Worm (Caenorhabditis elegans): Measurements from ENCODE around the gene F58B4.7.
A peak's percentile ranks its signal among the peaks of the same experiment; 100 is the strongest.

The F58B4.7 gene

ce11 chrV:10897172-10897571, 26.0 kb downstream of the F58B4.7 start (continued):
- TF ChIP-seq F10E7.11 (tag; optimal IDR thresholded peaks at IDR 0.05) (peak; percentile 87), T26A5.8 (tag; optimal IDR thresholded peaks at IDR 0.05) (peak; percentile 38), ztf-28 (GFP tag; IDR thresholded peaks at IDR 0.05) (peak; percentile 93), aptf-2 (GFP tag; conservative IDR thresholded peaks at IDR 0.05) (0 out of 2 replicates have a peak, but pooled peaks have one; percentile 21), F39B2.1 (GFP tag; IDR thresholded peaks at IDR 0.05) (peak; percentile 94), him-1 (tag; optimal IDR thresholded peaks at IDR 0.05) (peak; percentile 95), egl-44 (GFP tag; IDR thresholded peaks at IDR 0.05) (peak; percentile 70; the same call in 1 of the 2 replicates), F57A8.1 (GFP tag; optimal IDR thresholded peaks at IDR 0.05) (no peak), F52B5.7 (tag; optimal IDR thresholded peaks at IDR 0.05) (peak; percentile 87), ceh-79 (tag; optimal IDR thresholded peaks at IDR 0.05) (peak; percentile 91), bed-1 (GFP tag; IDR thresholded peaks at IDR 0.05) (peak; percentile 95), tlf-1 (GFP tag; optimal IDR thresholded peaks at IDR 0.05) (peak; percentile 99), mel-28 (tag; optimal IDR thresholded peaks at IDR 0.05; ENCODE audit: borderline replicate concordance) (peak; percentile 1), efl-1 (GFP tag; optimal IDR thresholded peaks at IDR 0.05) (peak; percentile 98), bed-2 (GFP tag; IDR thresholded peaks at IDR 0.05) (peak; percentile 81; the same call in 1 of the 2 replicates), hsf-1 (GFP tag; IDR thresholded peaks at IDR 0.05) (peak; percentile 90), F33H1.4 (GFP tag; IDR thresholded peaks at IDR 0.05) (peak; percentile 88), snpc-3.4 (tag; optimal IDR thresholded peaks at IDR 0.05) (peak; percentile 92), ztf-3 (GFP tag; optimal IDR thresholded peaks at IDR 0.05) (peak; percentile 94), tbp1 (GFP tag; optimal IDR thresholded peaks at IDR 0.05) (peak; percentile 79), sea-2 (GFP tag; IDR thresholded peaks at IDR 0.05) (0 out of 2 replicates have a peak, but pooled peaks have one; percentile 42), Y67H2A.10 (GFP tag; conservative IDR thresholded peaks at IDR 0.05) (peak; percentile 91), akir-1 (GFP tag; optimal IDR thresholded peaks at IDR 0.05) (peak; percentile 71), ceh-40 (GFP tag; IDR thresholded peaks at IDR 0.05) (peak; percentile 87), attf-6 (GFP tag; IDR thresholded peaks at IDR 0.05) (peak; percentile 89), cebp-1 (GFP tag; IDR thresholded peaks at IDR 0.05) (peak; percentile 72; the same call in 1 of the 2 replicates), cebp-1 (tag; optimal IDR thresholded peaks at IDR 0.05) (peak; percentile 93), nfyb-1 (GFP tag; IDR thresholded peaks at IDR 0.05) (peak; percentile 98), cebp-2 (GFP tag; IDR thresholded peaks at IDR 0.05) (peak; percentile 89; the same call in 1 of the 2 replicates), hmg-1.2 (GFP tag; IDR thresholded peaks at IDR 0.05) (peak; percentile 94), D2030.7 (GFP tag; IDR thresholded peaks at IDR 0.05) (peak; percentile 95), K12H6.12 (tag; optimal IDR thresholded peaks at IDR 0.05) (peak; percentile 97), nhr-120 (GFP tag; IDR thresholded peaks at IDR 0.05) (0 out of 2 replicates have a peak, but pooled peaks have one; percentile 69), atf-7 (tag; optimal IDR thresholded peaks at IDR 0.05) (peak; percentile 96), sdz-38 (tag; optimal IDR thresholded peaks at IDR 0.05) (no peak), somi-1 (GFP tag; optimal IDR thresholded peaks at IDR 0.05) (peak; percentile 95), aptf-3 (GFP tag; IDR thresholded peaks at IDR 0.05) (0 out of 2 replicates have a peak, but pooled peaks have one; percentile 55), hmg-20 (GFP tag; IDR thresholded peaks at IDR 0.05) (peak; percentile 94), unc-130 (GFP tag; optimal IDR thresholded peaks at IDR 0.05) (peak; percentile 96), Y53G8AR.9 (GFP tag; conservative IDR thresholded peaks at IDR 0.05) (peak; percentile 98), Y95B8A.8 (GFP tag; IDR thresholded peaks at IDR 0.05) (peak; percentile 96), lin-54 (GFP tag; optimal IDR thresholded peaks at IDR 0.05) (peak; percentile 100), let-607 (tag; optimal IDR thresholded peaks at IDR 0.05) (peak; percentile 100), madf-3 (GFP tag; IDR thresholded peaks at IDR 0.05) (peak; percentile 98), C17E4.6 (GFP tag; IDR thresholded peaks at IDR 0.05) (peak; percentile 94), snpc-1.1 (tag; optimal IDR thresholded peaks at IDR 0.05; ENCODE audit: insufficient read depth) (peak; percentile 81), ztf-22 (GFP tag; optimal IDR thresholded peaks at IDR 0.05) (peak; percentile 98), ekl-4 (GFP tag; IDR thresholded peaks at IDR 0.05) (peak; percentile 97)

All from whole organism, young adult.